Fruit fly (Drosophila melanogaster) whole organism: ENCODE data around the gene Adgf-C.

Experiments
- CG8478 ChIP-seq: fragments of >200 bp; optimal IDR thresholded peaks from 2 replicates; lab custom pipeline; 2018; ENCODE audit warnings: inconsistent platforms
- Dll ChIP-seq: fragments of >200 bp; optimal IDR thresholded peaks from 2 replicates; lab custom pipeline; 2017
- EcR ChIP-seq, 2 experiments: fragments of >200 bp; optimal IDR thresholded peaks; 2 replicates each; lab custom pipeline; 2017; ENCODE audit warnings: missing biosample characterization in 2 of 2, missing genetic modification characterization in 2 of 2, missing genetic modification reagents in 2 of 2
- pan ChIP-seq: fragments of >200 bp; optimal IDR thresholded peaks from 2 replicates; lab custom pipeline; 2017
- psq ChIP-seq: fragments of >200 bp; optimal IDR thresholded peaks from 2 replicates; lab custom pipeline; 2017
- usp ChIP-seq: fragments of >200 bp; optimal IDR thresholded peaks from 2 replicates; lab custom pipeline; 2017; ENCODE audit warnings: missing biosample characterization, missing genetic modification characterization, mixed read lengths

The Adgf-C gene

DNA sequence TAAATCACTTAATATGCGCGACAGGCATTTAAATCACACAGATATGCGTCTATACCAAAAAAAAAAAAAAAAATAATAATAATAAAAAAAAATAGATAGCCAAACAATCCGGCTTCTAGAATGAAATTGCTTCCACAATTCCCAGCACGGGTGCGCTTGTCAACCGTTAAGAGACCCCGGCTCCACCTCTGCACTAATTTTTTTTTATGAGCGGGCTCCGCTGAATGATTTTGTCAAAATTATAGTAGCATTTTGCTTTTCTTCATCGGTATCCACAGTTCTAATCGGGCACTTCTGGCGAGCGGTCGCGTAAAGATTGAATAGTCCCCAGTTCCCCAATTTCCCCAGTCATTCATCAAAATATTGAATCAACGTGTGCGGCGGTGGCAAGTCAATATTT is at the start of gene Adgf-C:
Gene Adgf-C (plus strand): TSS at position 301 of the 400 bp plus-strand sequence.
- TF ChIP-seq Dll (lab: Kevin White, UChicago) = no peak
- TF ChIP-seq usp (GFP tag; lab: Kevin White, UChicago) = no peak
- TF ChIP-seq pan (lab: Kevin White, UChicago) = no peak
- no peak for TF ChIP-seq CG8478 (lab: Kevin White, UChicago)
- no peak for TF ChIP-seq EcR (GFP tag; optimal IDR thresholded peaks at IDR 0.05; lab: Kevin White, UChicago)

DNA sequence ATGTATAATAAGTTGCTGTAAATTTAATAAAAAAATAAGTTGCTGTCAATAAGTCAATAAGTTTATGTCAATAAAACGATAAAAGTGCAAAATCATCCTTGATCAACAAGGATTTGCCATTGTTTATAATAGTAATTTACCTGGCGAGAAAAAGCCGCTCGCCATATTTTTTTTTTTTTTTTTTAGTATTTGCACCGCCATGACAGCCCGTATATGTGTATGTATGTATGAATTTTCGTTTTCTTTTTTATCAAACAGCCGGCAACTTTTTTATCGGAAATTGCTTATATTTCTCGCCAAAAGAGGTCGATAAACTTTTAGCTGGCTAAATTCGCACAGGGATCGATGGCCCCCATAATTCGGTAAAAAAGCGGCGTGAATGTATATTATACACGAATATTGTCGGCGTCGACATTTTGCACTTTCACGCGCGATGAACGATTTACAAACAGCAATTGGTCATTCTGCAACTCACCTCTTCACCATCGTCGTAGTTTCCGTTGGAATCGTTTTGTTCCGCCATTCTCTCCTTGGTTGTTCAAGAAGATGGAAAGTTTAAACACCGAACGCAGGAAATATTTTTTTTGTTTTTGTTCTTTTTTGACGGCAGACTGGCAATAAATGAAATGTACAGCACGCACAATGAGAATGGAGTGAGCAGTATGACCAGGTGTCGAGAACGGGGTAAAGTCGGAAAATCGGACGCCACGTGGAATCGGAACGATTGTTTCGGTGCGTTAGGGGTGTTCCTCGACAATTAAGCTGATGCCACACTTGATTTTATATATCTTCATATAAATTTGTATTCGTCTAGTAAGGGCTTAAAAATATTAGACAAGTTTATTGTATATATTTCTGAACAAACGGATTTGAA is 46.5 kb upstream of the Adgf-C start, which contains the start of gene Hrb87F:
Gene Hrb87F (minus strand): TSS at position 667 of the 874 bp plus-strand sequence.
- TF ChIP-seq pan (lab: Kevin White, UChicago) (no peak), EcR (GFP tag; optimal IDR thresholded peaks at IDR 0.05; lab: Kevin White, UChicago) (no peak), psq (lab: Kevin White, UChicago) (no peak), CG8478 (lab: Kevin White, UChicago) (no peak), Dll (lab: Kevin White, UChicago) (no peak)

DNA sequence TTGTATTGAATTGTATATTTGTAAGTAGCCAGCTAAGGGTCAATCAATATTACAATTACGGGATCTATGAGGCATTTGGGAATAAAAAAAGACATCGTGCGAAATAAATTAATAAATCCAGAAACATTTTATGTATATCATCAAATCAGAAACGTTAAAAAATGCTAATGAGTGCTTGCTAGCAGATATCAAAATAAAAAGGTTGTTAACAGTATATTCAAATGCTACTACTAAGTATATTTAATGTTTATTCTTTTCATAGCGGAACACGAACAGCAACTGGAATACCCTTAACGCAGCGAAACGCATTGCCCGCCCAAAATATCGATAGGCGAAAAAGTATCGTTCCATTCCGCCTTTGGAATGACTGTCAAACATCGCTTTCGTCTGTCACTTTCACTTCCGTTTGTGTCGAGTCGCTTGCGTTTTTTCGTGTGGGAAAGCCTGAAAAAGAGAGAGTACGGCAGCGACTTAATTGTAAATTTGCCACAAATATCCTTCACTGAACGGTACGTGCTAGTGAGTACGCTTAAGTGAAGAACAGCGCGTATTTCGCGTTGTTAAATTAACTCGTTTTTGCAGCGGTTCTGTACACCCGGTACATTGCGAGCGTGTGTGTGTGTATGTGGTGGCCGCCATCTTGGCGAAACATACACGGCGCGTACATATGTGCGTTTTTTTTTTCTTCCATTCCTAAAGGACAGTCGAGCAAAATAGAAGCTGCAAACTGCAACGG is 45.5 kb upstream of the Adgf-C start, which contains the start of gene B52:
Gene B52 (plus strand): TSS at position 388 of the 736 bp plus-strand sequence.
- TF ChIP-seq CG8478 (lab: Kevin White, UChicago) (no peak), usp (GFP tag; lab: Kevin White, UChicago) (no peak), Dll (lab: Kevin White, UChicago) (no peak), psq (lab: Kevin White, UChicago) (no peak), pan (lab: Kevin White, UChicago) (no peak), EcR (GFP tag; optimal IDR thresholded peaks at IDR 0.05; lab: Kevin White, UChicago) (no peak)

DNA sequence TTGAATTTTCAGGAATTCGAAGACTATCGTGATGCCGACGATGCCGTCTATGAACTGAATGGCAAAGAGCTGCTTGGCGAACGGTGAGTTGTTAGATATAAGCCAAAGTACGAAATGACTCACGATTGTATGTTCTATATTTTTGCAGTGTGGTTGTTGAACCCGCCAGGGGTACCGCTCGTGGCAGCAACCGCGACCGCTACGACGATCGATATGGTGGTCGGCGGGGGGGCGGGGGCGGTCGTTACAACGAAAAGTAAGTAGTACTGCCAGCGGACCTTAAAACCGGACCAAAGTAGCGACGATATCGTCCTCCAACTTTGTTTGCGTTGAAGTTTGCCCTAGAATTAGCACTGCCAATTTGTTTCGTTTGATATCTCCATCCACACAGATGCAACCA is 44.4 kb upstream of the Adgf-C start:
- no peak for TF ChIP-seq psq (lab: Kevin White, UChicago)
- TF ChIP-seq CG8478 (lab: Kevin White, UChicago) = no peak
- no peak for TF ChIP-seq EcR (GFP tag; optimal IDR thresholded peaks at IDR 0.05; lab: Kevin White, UChicago)
- no peak for TF ChIP-seq usp (GFP tag; lab: Kevin White, UChicago)
- no peak for TF ChIP-seq Dll (lab: Kevin White, UChicago)
- TF ChIP-seq pan (lab: Kevin White, UChicago) = no peak

DNA sequence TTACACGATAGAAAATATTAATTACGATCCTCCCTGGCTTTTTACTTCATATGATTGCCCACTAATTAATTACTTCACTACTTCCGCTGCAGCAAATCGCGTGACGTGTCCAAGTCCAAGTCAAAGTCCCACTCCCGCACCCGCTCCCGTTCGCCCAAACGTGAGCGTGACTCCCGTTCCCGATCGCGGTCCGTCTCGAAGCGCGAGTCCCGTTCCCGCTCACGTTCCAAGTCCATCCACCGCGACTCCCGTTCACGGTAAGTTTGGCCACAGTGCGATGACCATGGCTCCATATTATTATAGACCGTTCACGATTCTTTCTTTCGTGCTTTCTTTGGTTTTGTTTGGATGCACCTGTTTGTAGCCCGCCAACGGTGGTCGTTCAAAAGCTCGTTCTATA is 40.6 kb upstream of the Adgf-C start:
- TF ChIP-seq Dll (lab: Kevin White, UChicago) (no peak), psq (lab: Kevin White, UChicago) (no peak), EcR (GFP tag; optimal IDR thresholded peaks at IDR 0.05; lab: Kevin White, UChicago) (no peak), pan (lab: Kevin White, UChicago) (no peak), usp (GFP tag; lab: Kevin White, UChicago) (no peak), CG8478 (lab: Kevin White, UChicago) (no peak)

DNA sequence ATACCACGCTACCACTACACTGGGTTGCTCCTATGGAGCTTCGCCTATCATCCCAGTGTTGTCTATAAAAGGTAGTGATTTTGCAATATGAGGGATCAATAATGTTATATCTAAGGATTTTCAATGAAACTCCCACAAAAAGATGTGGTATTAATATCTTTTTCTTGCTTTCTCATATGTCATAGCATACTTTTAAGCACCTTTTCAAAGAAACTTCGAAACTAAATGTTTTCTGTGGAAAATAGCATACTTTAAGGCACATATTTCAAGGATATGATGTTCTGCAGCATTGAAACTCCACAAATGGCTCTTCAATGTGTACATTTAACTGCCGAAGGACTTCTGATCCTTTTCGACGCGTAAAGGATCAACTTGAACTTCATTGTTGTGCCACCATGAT is 33.7 kb upstream of the Adgf-C start:
- no peak for TF ChIP-seq usp (GFP tag; lab: Kevin White, UChicago)
- no peak for TF ChIP-seq CG8478 (lab: Kevin White, UChicago)
- TF ChIP-seq EcR (GFP tag; optimal IDR thresholded peaks at IDR 0.05; lab: Kevin White, UChicago) = no peak
- no peak for TF ChIP-seq pan (lab: Kevin White, UChicago)
- TF ChIP-seq psq (lab: Kevin White, UChicago) = no peak
- no peak for TF ChIP-seq Dll (lab: Kevin White, UChicago)

DNA sequence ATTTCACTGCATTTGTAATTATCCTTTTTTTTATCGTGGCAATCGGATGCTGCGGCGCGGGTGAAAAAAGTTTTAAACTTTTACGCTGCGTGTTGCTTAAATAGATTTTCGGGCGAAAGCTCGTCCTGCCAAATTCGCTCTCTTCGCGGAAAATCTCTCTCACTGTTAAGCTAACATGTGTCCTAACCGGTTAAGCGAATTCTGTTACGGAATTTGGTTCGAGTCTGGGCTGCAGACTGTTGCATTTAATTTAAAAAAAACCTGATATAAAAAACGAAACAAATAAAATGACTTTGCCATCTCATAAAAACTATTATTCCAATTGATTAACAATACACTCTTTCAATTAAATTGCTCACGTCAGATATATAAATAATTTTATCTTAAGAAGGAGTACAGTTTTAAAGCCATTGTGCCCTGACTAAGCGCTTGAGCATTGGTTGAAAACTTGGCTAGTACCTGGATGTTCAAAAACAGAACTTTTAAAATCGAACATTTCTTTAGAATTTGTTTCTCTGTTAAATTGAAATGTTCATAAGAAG is 32.0 kb upstream of the Adgf-C start, which contains the start of gene Task6:
Gene Task6 (minus strand): TSS at position 51 of the 542 bp plus-strand sequence.
- TF ChIP-seq psq (lab: Kevin White, UChicago) = no peak
- no peak for TF ChIP-seq usp (GFP tag; lab: Kevin White, UChicago)
- no peak for TF ChIP-seq pan (lab: Kevin White, UChicago)
- no peak for TF ChIP-seq EcR (GFP tag; optimal IDR thresholded peaks at IDR 0.05; lab: Kevin White, UChicago)
- TF ChIP-seq CG8478 (lab: Kevin White, UChicago) = no peak
- no peak for TF ChIP-seq Dll (lab: Kevin White, UChicago)

DNA sequence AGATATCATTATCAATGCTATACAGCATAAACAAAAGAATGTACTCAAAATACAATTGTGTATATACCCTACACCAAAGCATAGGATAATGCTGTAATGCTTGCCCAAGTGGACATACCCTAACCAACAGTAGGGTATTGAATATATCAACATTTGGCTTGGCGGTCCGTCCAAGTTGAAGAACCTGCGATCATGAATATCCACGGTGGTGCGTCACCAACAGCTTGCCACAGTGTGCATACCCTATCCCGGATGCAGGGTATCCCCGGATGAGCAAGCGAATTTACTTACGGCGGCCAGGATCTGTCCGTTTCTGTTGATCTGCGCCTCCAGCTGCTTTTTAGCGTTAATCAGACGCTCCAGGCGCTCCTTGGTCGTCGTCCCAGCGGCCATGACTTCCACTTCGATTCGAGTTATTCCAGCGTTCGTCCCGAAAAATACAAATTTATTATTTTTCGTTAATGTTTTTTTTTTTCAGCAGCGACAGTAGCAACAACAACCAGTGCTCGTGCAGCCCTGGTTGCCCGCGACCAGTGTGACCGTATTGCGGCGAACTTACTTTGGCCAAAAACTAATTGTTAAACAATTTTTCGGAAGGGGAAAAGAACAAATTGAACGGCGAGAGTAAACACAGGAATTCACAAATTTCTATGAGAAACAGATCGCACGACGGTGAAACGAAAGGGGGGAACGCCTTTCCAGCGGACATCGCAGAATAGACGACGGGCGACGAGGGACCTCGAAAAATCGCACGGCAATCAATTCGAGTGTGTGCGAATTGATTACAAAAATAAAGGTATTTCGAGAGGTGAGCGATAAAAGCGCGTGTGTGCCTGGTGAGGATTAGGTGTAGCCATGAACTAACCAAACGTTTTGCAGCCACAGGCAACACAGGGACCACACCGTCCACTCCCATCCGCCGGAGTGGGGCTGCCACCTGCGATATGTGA is 30.1 kb upstream of the Adgf-C start, which contains the start of the genes Lkb1 and CG9588:
Gene Lkb1 (plus strand): TSS at position 413 of the 950 bp plus-strand sequence.
Gene CG9588 (minus strand): TSS at position 545 of the 950 bp plus-strand sequence.
- no peak for TF ChIP-seq CG8478 (lab: Kevin White, UChicago)

DNA sequence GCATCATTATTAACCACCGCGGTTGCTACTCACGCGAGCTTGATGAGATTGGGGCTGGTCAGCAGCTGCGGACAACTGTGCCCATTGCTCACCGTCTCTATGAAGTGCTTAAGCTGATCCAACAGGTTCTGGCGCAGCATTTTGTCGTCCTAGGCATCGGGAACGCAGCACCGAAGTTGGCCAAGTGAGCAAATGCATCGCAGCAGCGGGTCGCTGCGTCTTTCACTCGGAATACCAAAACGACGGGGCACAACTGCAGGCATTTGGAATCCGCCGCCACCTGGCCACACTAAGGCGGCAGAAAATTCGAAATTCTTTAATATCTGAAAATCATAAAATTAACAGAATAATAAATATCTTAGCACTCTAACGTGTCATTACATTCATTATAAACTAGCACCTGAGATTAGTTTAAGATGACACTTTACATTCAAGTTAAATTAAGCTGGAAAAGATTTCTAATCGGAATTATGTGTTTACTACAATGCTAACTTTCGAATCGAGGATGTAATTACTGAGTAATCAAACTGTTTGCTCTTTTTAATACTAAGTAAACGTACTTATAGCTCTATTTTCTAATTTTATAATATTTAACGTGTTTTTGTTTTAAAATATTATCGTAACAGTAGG is 23.4 kb upstream of the Adgf-C start:
- TF ChIP-seq psq (lab: Kevin White, UChicago) = no peak
- TF ChIP-seq CG8478 (lab: Kevin White, UChicago) = no peak
- TF ChIP-seq EcR (GFP tag; optimal IDR thresholded peaks at IDR 0.05; lab: Kevin White, UChicago) = no peak
- no peak for TF ChIP-seq pan (lab: Kevin White, UChicago)
- TF ChIP-seq usp (GFP tag; lab: Kevin White, UChicago) = no peak
